Fruit fly (Drosophila melanogaster) whole organism, wandering third instar larva: ENCODE results near the gene CG3097.
A peak's percentile ranks its signal among the peaks of the same experiment; 100 is the strongest.

Source experiments
- Abd-B ChIP-seq: fragments of >200 bp; optimal IDR thresholded peaks from 2 replicates; lab custom pipeline; 2017; ENCODE audit warnings: missing biosample characterization, missing genetic modification characterization
- CG32264 ChIP-seq: fragments of 200-800 bp; sonication (Bioruptor generic); optimal IDR thresholded peaks from 2 replicates; lab custom pipeline; 2016; ENCODE audit warnings: missing biosample characterization, missing genetic modification characterization
- CG9705 ChIP-seq: fragments of 200-800 bp; sonication (Bioruptor generic); optimal IDR thresholded peaks from 2 replicates; lab custom pipeline; 2018; ENCODE audit warnings: missing biosample characterization, mild to moderate bottlenecking, missing genetic modification characterization
- CrebA ChIP-seq: fragments of 200-800 bp; sonication (Bioruptor generic); optimal IDR thresholded peaks from 2 replicates; lab custom pipeline; 2016; ENCODE audit warnings: missing biosample characterization, mild to moderate bottlenecking, missing genetic modification characterization, borderline replicate concordance
- Dfd ChIP-seq: fragments of >200 bp; optimal IDR thresholded peaks from 2 replicates; lab custom pipeline; 2017; ENCODE audit warnings: missing biosample characterization, missing genetic modification characterization
- Dif ChIP-seq: fragments of 200-275, 200-300 bp; sonication (Bioruptor generic); optimal IDR thresholded peaks from 2 replicates; lab custom pipeline; 2018; ENCODE audit warnings: missing biosample characterization, missing genetic modification characterization; ENCODE audit not compliant: partially characterized antibody
- GATAd ChIP-seq: sonication (Bioruptor generic); optimal IDR thresholded peaks from 2 replicates; lab custom pipeline; 2016; ENCODE audit warnings: missing biosample characterization, missing genetic modification characterization
- HLH106 ChIP-seq: fragments of 200-800 bp; optimal IDR thresholded peaks from 3 replicates; lab custom pipeline; 2019; ENCODE audit warnings: missing biosample characterization, mild to moderate bottlenecking, missing genetic modification characterization, moderate library complexity
- Hnf4 ChIP-seq: fragments of 200-800 bp; sonication (Bioruptor generic); optimal IDR thresholded peaks from 2 replicates; lab custom pipeline; 2016; ENCODE audit warnings: missing biosample characterization, mild to moderate bottlenecking, missing genetic modification characterization
- Hr78 ChIP-seq: fragments of >200 bp; optimal IDR thresholded peaks from 2 replicates; lab custom pipeline; 2017; ENCODE audit warnings: missing biosample characterization, missing genetic modification characterization
- Hr83 ChIP-seq: fragments of 200-300 bp; sonication (Bioruptor generic); optimal IDR thresholded peaks from 2 replicates; lab custom pipeline; 2016; ENCODE audit warnings: missing biosample characterization, mild to moderate bottlenecking, missing genetic modification characterization, moderate library complexity; ENCODE audit not compliant: poor library complexity, severe bottlenecking
- Jra ChIP-seq: sonication (Bioruptor generic); optimal IDR thresholded peaks from 2 replicates; lab custom pipeline; 2016; ENCODE audit warnings: missing biosample characterization, missing genetic modification characterization
- Mio ChIP-seq: sonication (Bioruptor generic); optimal IDR thresholded peaks from 2 replicates; lab custom pipeline; 2016; ENCODE audit warnings: missing biosample characterization, missing genetic modification characterization
- Myc ChIP-seq: fragments of >200 bp; optimal IDR thresholded peaks from 2 replicates; lab custom pipeline; 2017
- N ChIP-seq: fragments of >200 bp; optimal IDR thresholded peaks from 2 replicates; lab custom pipeline; 2018; ENCODE audit warnings: missing biosample characterization, missing external identifiers, missing genetic modification characterization
- OdsH ChIP-seq: fragments of 200-800 bp; sonication (Bioruptor generic); optimal IDR thresholded peaks from 2 replicates; lab custom pipeline; 2016; ENCODE audit warnings: missing biosample characterization, mild to moderate bottlenecking, missing genetic modification characterization
- Rel ChIP-seq, 2 experiments: fragments of 200-800 bp; sonication (Bioruptor generic) in 1 of 2; optimal IDR thresholded peaks; 2 replicates in 1 of 2; 3 replicates in 1 of 2; lab custom pipeline; 2016 to 2019; ENCODE audit warnings: mild to moderate bottlenecking in 2 of 2, missing biosample characterization in 2 of 2, missing genetic modification characterization in 2 of 2, moderate library complexity in 1 of 2
- Sp1 ChIP-seq: fragments of 200-800 bp; sonication (Bioruptor generic); optimal IDR thresholded peaks from 3 replicates; lab custom pipeline; 2019; ENCODE audit warnings: missing biosample characterization, mild to moderate bottlenecking, missing genetic modification characterization, moderate library complexity
- Vsx2 ChIP-seq: fragments of 200-300, 225-300 bp; sonication (Bioruptor generic); optimal IDR thresholded peaks from 2 replicates; lab custom pipeline; 2018; ENCODE audit warnings: missing biosample characterization, missing genetic modification characterization; ENCODE audit not compliant: partially characterized antibody
- br ChIP-seq: fragments of 200-800 bp; sonication (Bioruptor generic); optimal IDR thresholded peaks from 2 replicates; lab custom pipeline; 2016; ENCODE audit warnings: missing biosample characterization, missing genetic modification characterization
- brk ChIP-seq: fragments of 200-800 bp; sonication (Bioruptor generic); optimal IDR thresholded peaks from 2 replicates; lab custom pipeline; 2016; ENCODE audit warnings: missing biosample characterization, mild to moderate bottlenecking, missing genetic modification characterization
- dl ChIP-seq, 2 experiments: fragments of 175-275, 200-275 bp in 1 of 2; fragments of 200-275 bp in 1 of 2; sonication (Bioruptor generic); optimal IDR thresholded peaks; lab custom pipeline; 2018; ENCODE audit warnings: mild to moderate bottlenecking in 2 of 2, missing biosample characterization in 2 of 2, missing genetic modification characterization in 2 of 2, moderate library complexity in 2 of 2; ENCODE audit not compliant: partially characterized antibody in 2 of 2, insufficient read depth in 1 of 2
- dmrt93B ChIP-seq: fragments of 200-800 bp; sonication (Bioruptor generic); optimal IDR thresholded peaks from 2 replicates; lab custom pipeline; 2018; ENCODE audit warnings: missing biosample characterization, mild to moderate bottlenecking, missing genetic modification characterization
- dsf ChIP-seq: sonication (Bioruptor generic); optimal IDR thresholded peaks from 2 replicates; lab custom pipeline; 2016; ENCODE audit warnings: missing biosample characterization, missing genetic modification characterization, borderline replicate concordance
- ey ChIP-seq: fragments of 200-800 bp; sonication (Bioruptor generic); optimal IDR thresholded peaks from 2 replicates; lab custom pipeline; 2016; ENCODE audit warnings: missing biosample characterization, missing genetic modification characterization
- foxo ChIP-seq, 2 experiments: fragments of 200-800 bp; sonication (Bioruptor generic); optimal IDR thresholded peaks; 2 replicates in 1 of 2; 3 replicates in 1 of 2; lab custom pipeline; 2016 to 2017; ENCODE audit warnings: missing biosample characterization in 2 of 2, missing genetic modification characterization in 2 of 2
- fru ChIP-seq: fragments of 200-800 bp; sonication (Bioruptor generic); optimal IDR thresholded peaks from 3 replicates; lab custom pipeline; 2016; ENCODE audit warnings: missing biosample characterization, mild to moderate bottlenecking, missing genetic modification characterization
- h ChIP-seq: fragments of 200-800 bp; sonication (Bioruptor generic); optimal IDR thresholded peaks from 3 replicates; lab custom pipeline; 2016; ENCODE audit warnings: missing biosample characterization, mild to moderate bottlenecking, missing genetic modification characterization
- jim ChIP-seq: fragments of 175-275, 200-325 bp; sonication (Bioruptor generic); optimal IDR thresholded peaks from 2 replicates; lab custom pipeline; 2016; ENCODE audit warnings: missing biosample characterization, mild to moderate bottlenecking, missing genetic modification characterization
- lola ChIP-seq: fragments of >200 bp; optimal IDR thresholded peaks from 2 replicates; lab custom pipeline; 2017; ENCODE audit warnings: missing biosample characterization, missing genetic modification characterization
- pan ChIP-seq: fragments of >200 bp; optimal IDR thresholded peaks from 2 replicates; lab custom pipeline; 2017
- psq ChIP-seq: fragments of 200-800 bp; sonication (Bioruptor generic); optimal IDR thresholded peaks from 3 replicates; lab custom pipeline; 2017; ENCODE audit warnings: missing biosample characterization, mild to moderate bottlenecking, missing genetic modification characterization, moderate library complexity
- rgr ChIP-seq: fragments of 200-800 bp; sonication (Bioruptor generic); optimal IDR thresholded peaks from 3 replicates; lab custom pipeline; 2016; ENCODE audit warnings: missing biosample characterization, mild to moderate bottlenecking, missing genetic modification characterization
- sage ChIP-seq: fragments of 200-800 bp; sonication (Bioruptor generic); optimal IDR thresholded peaks from 2 replicates; lab custom pipeline; 2016; ENCODE audit warnings: missing biosample characterization, mild to moderate bottlenecking, missing genetic modification characterization
- sv ChIP-seq: fragments of 200-800 bp; sonication (Bioruptor generic); optimal IDR thresholded peaks from 3 replicates; lab custom pipeline; 2016; ENCODE audit warnings: missing biosample characterization, missing genetic modification characterization
- tai ChIP-seq: sonication (Bioruptor generic); optimal IDR thresholded peaks from 2 replicates; lab custom pipeline; 2016; ENCODE audit warnings: missing biosample characterization, missing genetic modification characterization
- usp ChIP-seq: fragments of >200 bp; optimal IDR thresholded peaks from 2 replicates; lab custom pipeline; 2017; ENCODE audit warnings: missing biosample characterization, missing genetic modification characterization
- woc ChIP-seq: sonication (Bioruptor generic); optimal IDR thresholded peaks from 2 replicates; lab custom pipeline; 2016; ENCODE audit warnings: missing biosample characterization, mild to moderate bottlenecking, missing genetic modification characterization

The CG3097 gene

DNA sequence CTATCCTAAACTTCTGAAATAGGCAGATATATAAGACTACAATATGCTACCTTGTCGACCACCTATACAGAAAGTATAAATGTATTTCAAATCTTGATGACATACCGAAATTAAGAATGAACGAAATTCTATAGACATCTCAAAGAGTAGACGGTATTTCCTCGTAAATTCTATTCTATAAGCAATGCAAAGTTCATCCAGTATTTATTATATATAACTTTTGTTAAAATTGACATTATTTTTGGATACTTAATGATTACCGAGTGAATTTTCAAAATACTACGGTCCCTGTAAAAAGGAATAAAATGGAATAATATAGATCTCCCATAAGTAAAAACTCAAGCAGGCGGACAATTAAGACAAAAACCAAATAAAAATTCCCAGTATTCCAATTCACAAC, 18.6 kb upstream of the CG3097 start, which contains the start of gene CG15767:
CG15767 (plus strand) TSS at position 301 of the 400 bp plus-strand sequence.
- no peak for TF ChIP-seq fru (GFP tag; lab: Kevin White, UChicago)
- TF ChIP-seq sv = no peak
- no peak for TF ChIP-seq rgr (GFP tag; lab: Kevin White, UChicago)
- no peak for TF ChIP-seq Jra (GFP tag; lab: Kevin White, UChicago)
- no peak for TF ChIP-seq Dfd (GFP tag; lab: Kevin White, UChicago)
- TF ChIP-seq Myc (lab: Kevin White, UChicago) = no peak

DNA sequence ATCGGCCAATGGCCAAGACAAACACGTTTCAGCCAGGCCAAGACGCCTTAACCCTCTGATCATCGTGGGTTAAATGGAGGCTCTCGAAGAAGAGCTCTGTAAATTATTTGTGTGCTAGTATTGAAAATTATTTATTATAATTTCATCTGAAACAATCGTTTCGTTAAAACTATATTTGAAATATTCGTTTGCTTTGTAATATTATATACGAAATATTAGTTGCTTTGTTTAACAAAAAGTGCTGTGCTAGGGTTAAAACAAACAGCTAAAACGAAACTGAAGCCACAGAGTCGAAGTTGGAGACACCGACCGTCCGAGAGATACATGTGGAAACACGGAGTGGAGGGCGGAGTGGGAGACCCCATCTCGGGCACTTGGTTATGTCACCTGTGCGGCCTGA, 16.0 kb upstream of the CG3097 start:
- TF ChIP-seq foxo (GFP tag; optimal IDR thresholded peaks at IDR 0.05; lab: Kevin White, UChicago) = peak in 1 of 2 experiments; percentile 69
- no peak for TF ChIP-seq sv
- no peak for TF ChIP-seq dl (GFP tag; optimal IDR thresholded peaks at IDR 0.05; lab: Kevin White, UChicago; ENCODE audit: insufficient read depth in 1 of 2, partially characterized antibody in 2 of 2)
- no peak for TF ChIP-seq pan (lab: Kevin White, UChicago)
- no peak for TF ChIP-seq CrebA (GFP tag; lab: Kevin White, UChicago)
- TF ChIP-seq CG9705 (GFP tag; lab: Kevin White, UChicago) = no peak
- no peak for TF ChIP-seq Abd-B (GFP tag; lab: Kevin White, UChicago)
- TF ChIP-seq HLH106 (tag; lab: Kevin White, UChicago) = peak; percentile 66
- peak; percentile 60 for TF ChIP-seq br (GFP tag; lab: Kevin White, UChicago)
- TF ChIP-seq GATAd (GFP tag; lab: Kevin White, UChicago) = no peak
- peak; percentile 81 for TF ChIP-seq rgr (GFP tag; lab: Kevin White, UChicago)
- no peak for TF ChIP-seq lola
- no peak for TF ChIP-seq Myc (lab: Kevin White, UChicago)
- TF ChIP-seq Rel (GFP tag; optimal IDR thresholded peaks at IDR 0.05; lab: Kevin White, UChicago) = peak; percentile 24
- no peak for TF ChIP-seq Rel (tag; optimal IDR thresholded peaks at IDR 0.05; lab: Kevin White, UChicago)
- peak; percentile 11 for TF ChIP-seq Jra (GFP tag; lab: Kevin White, UChicago)
- TF ChIP-seq Sp1 (GFP tag; lab: Kevin White, UChicago) = peak; percentile 74
- peak; percentile 84 for TF ChIP-seq h (GFP tag; lab: Kevin White, UChicago)
- peak; percentile 19 for TF ChIP-seq brk (GFP tag; lab: Kevin White, UChicago)
- no peak for TF ChIP-seq Vsx2 (GFP tag; lab: Kevin White, UChicago)
- peak; percentile 73 for TF ChIP-seq ey
- peak; percentile 68 for TF ChIP-seq Hnf4
- no peak for TF ChIP-seq Mio (GFP tag; lab: Kevin White, UChicago)
- no peak for TF ChIP-seq jim (GFP tag; lab: Kevin White, UChicago)
- peak; percentile 49 for TF ChIP-seq woc (GFP tag; lab: Kevin White, UChicago)
- TF ChIP-seq OdsH (GFP tag; lab: Kevin White, UChicago) = peak; percentile 81
- TF ChIP-seq tai (GFP tag; lab: Kevin White, UChicago) = no peak
- peak; percentile 78 for TF ChIP-seq fru (GFP tag; lab: Kevin White, UChicago)
- TF ChIP-seq psq = peak; percentile 65

DNA sequence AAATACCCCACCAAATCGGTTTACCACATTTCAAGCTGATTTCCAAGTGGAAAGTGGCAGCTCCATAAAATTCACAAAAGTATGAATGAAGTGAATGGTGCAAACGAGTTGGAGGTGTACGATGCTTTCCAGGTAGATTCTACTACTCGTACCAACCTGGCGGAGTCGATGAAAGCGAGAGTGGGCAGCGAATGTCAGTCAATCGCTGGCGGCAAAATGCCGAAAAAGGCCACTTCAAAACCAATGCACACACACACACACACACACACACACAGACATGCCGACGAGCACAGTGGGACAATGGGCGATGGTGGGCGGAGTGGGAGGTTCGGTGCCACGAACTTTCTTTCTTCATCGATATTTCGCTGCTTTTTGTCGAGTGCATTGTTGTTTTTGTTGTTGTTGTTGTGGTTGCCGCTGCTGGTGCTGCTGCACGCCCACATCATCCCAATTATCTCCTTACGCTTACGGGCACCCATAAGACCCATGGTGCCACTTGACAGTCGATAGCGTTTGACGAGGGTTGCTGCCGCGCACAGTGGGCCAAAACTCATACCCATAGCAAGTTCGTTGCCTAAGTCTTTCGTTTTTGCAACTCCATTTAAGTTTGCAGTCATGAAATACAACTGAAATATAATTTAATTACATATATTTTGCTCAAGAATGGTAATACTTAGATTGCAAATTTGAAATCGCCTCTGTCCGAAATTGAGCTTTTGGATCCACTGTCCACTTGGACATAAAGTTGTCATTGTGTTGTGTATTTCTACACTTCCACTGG, 12.9 kb upstream of the CG3097 start:
- TF ChIP-seq woc (GFP tag; lab: Kevin White, UChicago) = peak; percentile 74
- TF ChIP-seq h (GFP tag; lab: Kevin White, UChicago) = peak; percentile 77
- no peak for TF ChIP-seq dl (GFP tag; optimal IDR thresholded peaks at IDR 0.05; lab: Kevin White, UChicago; ENCODE audit: insufficient read depth in 1 of 2, partially characterized antibody in 2 of 2)
- no peak for TF ChIP-seq usp (GFP tag; lab: Kevin White, UChicago)
- TF ChIP-seq OdsH (GFP tag; lab: Kevin White, UChicago) = peak; percentile 70
- TF ChIP-seq HLH106 (tag; lab: Kevin White, UChicago) = peak; percentile 67
- TF ChIP-seq CG9705 (GFP tag; lab: Kevin White, UChicago) = no peak
- TF ChIP-seq psq = peak; percentile 63
- TF ChIP-seq CG32264 (GFP tag; lab: Kevin White, UChicago) = peak; percentile 47
- peak; percentile 65 for TF ChIP-seq Sp1 (GFP tag; lab: Kevin White, UChicago)
- TF ChIP-seq brk (GFP tag; lab: Kevin White, UChicago) = no peak
- TF ChIP-seq br (GFP tag; lab: Kevin White, UChicago) = peak; percentile 71
- peak; percentile 68 for TF ChIP-seq rgr (GFP tag; lab: Kevin White, UChicago)
- TF ChIP-seq GATAd (GFP tag; lab: Kevin White, UChicago) = no peak
- TF ChIP-seq Jra (GFP tag; lab: Kevin White, UChicago) = no peak
- TF ChIP-seq sv = no peak
- no peak for TF ChIP-seq Abd-B (GFP tag; lab: Kevin White, UChicago)
- no peak for TF ChIP-seq Dfd (GFP tag; lab: Kevin White, UChicago)
- no peak for TF ChIP-seq Rel (GFP tag; optimal IDR thresholded peaks at IDR 0.05; lab: Kevin White, UChicago)
- no peak for TF ChIP-seq Rel (tag; optimal IDR thresholded peaks at IDR 0.05; lab: Kevin White, UChicago)
- no peak for TF ChIP-seq Hr83 (GFP tag; lab: Kevin White, UChicago)
- no peak for TF ChIP-seq lola
- TF ChIP-seq Vsx2 (GFP tag; lab: Kevin White, UChicago) = no peak
- no peak for TF ChIP-seq pan (lab: Kevin White, UChicago)
- no peak for TF ChIP-seq Myc (lab: Kevin White, UChicago)
- no peak for TF ChIP-seq tai (GFP tag; lab: Kevin White, UChicago)
- TF ChIP-seq N (GFP tag; lab: Kevin White, UChicago) = no peak
- peak; percentile 50 for TF ChIP-seq dmrt93B (GFP tag; lab: Kevin White, UChicago)
- TF ChIP-seq Hnf4 = no peak
- peak; percentile 65 for TF ChIP-seq sage
- no peak for TF ChIP-seq Dif (GFP tag; lab: Kevin White, UChicago)
- TF ChIP-seq ey = peak; percentile 50
- TF ChIP-seq dsf = no peak
- TF ChIP-seq fru (GFP tag; lab: Kevin White, UChicago) = peak; percentile 73
- no peak for TF ChIP-seq CrebA (GFP tag; lab: Kevin White, UChicago)
- TF ChIP-seq jim (GFP tag; lab: Kevin White, UChicago) = no peak
- no peak for TF ChIP-seq Hr78 (GFP tag; lab: Kevin White, UChicago)
